Fruit fly (Drosophila melanogaster) Kc167 (cell line): ENCODE data around the gene Jhbp4.

ENCODE experiments used
- Myc ChIP-seq: fragments of >200 bp; optimal IDR thresholded peaks from 2 replicates; lab custom pipeline; 2017; ENCODE audit warnings: missing external identifiers
- Sin3A ChIP-seq: fragments of >200 bp; optimal IDR thresholded peaks from 2 replicates; lab custom pipeline; 2018; ENCODE audit warnings: missing external identifiers
- h ChIP-seq: fragments of >200 bp; optimal IDR thresholded peaks from 3 replicates; lab custom pipeline; 2018; ENCODE audit warnings: missing external identifiers
- insv ChIP-seq: fragments of >200 bp; optimal IDR thresholded peaks from 3 replicates; lab custom pipeline; 2018; ENCODE audit warnings: missing external identifiers
- psq ChIP-seq: fragments of >200 bp; optimal IDR thresholded peaks from 2 replicates; lab custom pipeline; 2017; ENCODE audit warnings: missing external identifiers
- ttk ChIP-seq: sonication (Bioruptor generic); optimal IDR thresholded peaks from 2 replicates; lab custom pipeline; 2017; ENCODE audit warnings: missing external identifiers

Jhbp4 gene

dm6 chr3R:16011698-16012332 lies 31.5 kb upstream of the Jhbp4 start:
- TF ChIP-seq Sin3A (lab: Kevin White, UChicago), result no peak
- no peak for TF ChIP-seq Myc (lab: Kevin White, UChicago)
- TF ChIP-seq h (lab: Kevin White, UChicago), result no peak
- no peak for TF ChIP-seq insv (lab: Kevin White, UChicago)
- no peak for TF ChIP-seq ttk
- no peak for TF ChIP-seq psq (lab: Kevin White, UChicago)

dm6 chr3R:16013580-16013979 lies 29.7 kb upstream of the Jhbp4 start:
- TF ChIP-seq psq (lab: Kevin White, UChicago) (no peak), ttk (no peak), Myc (lab: Kevin White, UChicago) (no peak), insv (lab: Kevin White, UChicago) (no peak), h (lab: Kevin White, UChicago) (no peak), Sin3A (lab: Kevin White, UChicago) (no peak)

dm6 chr3R:16014573-16014972 lies 28.7 kb upstream of the Jhbp4 start:
- no peak for TF ChIP-seq ttk
- no peak for TF ChIP-seq Myc (lab: Kevin White, UChicago)
- TF ChIP-seq Sin3A (lab: Kevin White, UChicago), result no peak
- no peak for TF ChIP-seq insv (lab: Kevin White, UChicago)

- TF ChIP-seq insv (lab: Kevin White, UChicago) (no peak), h (lab: Kevin White, UChicago) (no peak), Sin3A (lab: Kevin White, UChicago) (no peak), psq (lab: Kevin White, UChicago) (no peak), ttk (no peak), Myc (lab: Kevin White, UChicago) (no peak)
Measured at dm6 chr3R:16022005-16022404, 21.3 kb upstream of the Jhbp4 start.

- no peak for TF ChIP-seq ttk
- no peak for TF ChIP-seq h (lab: Kevin White, UChicago)
- TF ChIP-seq Sin3A (lab: Kevin White, UChicago), result no peak
- TF ChIP-seq Myc (lab: Kevin White, UChicago), result no peak
- TF ChIP-seq insv (lab: Kevin White, UChicago), result no peak
- TF ChIP-seq psq (lab: Kevin White, UChicago), result no peak
Measured at dm6 chr3R:16023627-16024026, 19.7 kb upstream of the Jhbp4 start.

- no peak for TF ChIP-seq h (lab: Kevin White, UChicago)
- TF ChIP-seq ttk, result no peak
- no peak for TF ChIP-seq psq (lab: Kevin White, UChicago)
- no peak for TF ChIP-seq Myc (lab: Kevin White, UChicago)
- no peak for TF ChIP-seq insv (lab: Kevin White, UChicago)
- TF ChIP-seq Sin3A (lab: Kevin White, UChicago), result no peak
Measured at dm6 chr3R:16024110-16024509, 19.2 kb upstream of the Jhbp4 start.

dm6 chr3R:16025587-16026223 lies 17.6 kb upstream of the Jhbp4 start, which contains the start of gene pnr:
Gene pnr, plus strand, starts transcription at chr3R:16026079.
- no peak for TF ChIP-seq h (lab: Kevin White, UChicago)
- TF ChIP-seq Sin3A (lab: Kevin White, UChicago), result no peak
- no peak for TF ChIP-seq ttk
- no peak for TF ChIP-seq Myc (lab: Kevin White, UChicago)
- no peak for TF ChIP-seq insv (lab: Kevin White, UChicago)
- no peak for TF ChIP-seq psq (lab: Kevin White, UChicago)

dm6 chr3R:16028651-16029050 lies 14.6 kb upstream of the Jhbp4 start:
- TF ChIP-seq Myc (lab: Kevin White, UChicago) (no peak), psq (lab: Kevin White, UChicago) (no peak), insv (lab: Kevin White, UChicago) (no peak), Sin3A (lab: Kevin White, UChicago) (no peak), h (lab: Kevin White, UChicago) (no peak), ttk (no peak)

- no peak for TF ChIP-seq ttk
- no peak for TF ChIP-seq Myc (lab: Kevin White, UChicago)
- TF ChIP-seq psq (lab: Kevin White, UChicago), result no peak
- no peak for TF ChIP-seq h (lab: Kevin White, UChicago)
- no peak for TF ChIP-seq insv (lab: Kevin White, UChicago)
- no peak for TF ChIP-seq Sin3A (lab: Kevin White, UChicago)
Measured at dm6 chr3R:16029584-16029983, 13.7 kb upstream of the Jhbp4 start.

- TF ChIP-seq Myc (lab: Kevin White, UChicago) (no peak), h (lab: Kevin White, UChicago) (no peak), Sin3A (lab: Kevin White, UChicago) (no peak), ttk (no peak), psq (lab: Kevin White, UChicago) (no peak), insv (lab: Kevin White, UChicago) (no peak)
Measured at dm6 chr3R:16030445-16030844, 12.9 kb upstream of the Jhbp4 start.

dm6 chr3R:16033727-16034126 lies 9.6 kb upstream of the Jhbp4 start:
- TF ChIP-seq Sin3A (lab: Kevin White, UChicago) (no peak), h (lab: Kevin White, UChicago) (no peak), ttk (no peak), insv (lab: Kevin White, UChicago) (no peak), psq (lab: Kevin White, UChicago) (no peak), Myc (lab: Kevin White, UChicago) (no peak)

- TF ChIP-seq h (lab: Kevin White, UChicago) (no peak), Myc (lab: Kevin White, UChicago) (no peak), ttk (no peak), Sin3A (lab: Kevin White, UChicago) (no peak), insv (lab: Kevin White, UChicago) (no peak), psq (lab: Kevin White, UChicago) (no peak)
Measured at dm6 chr3R:16034186-16034585, 9.1 kb upstream of the Jhbp4 start.
